Fruit fly (Drosophila melanogaster) whole organism, adult: ENCODE measurements around the gene Corp.

ENCODE experiments used
- CG11617 ChIP-seq: fragments of 200-800 bp; sonication (Bioruptor generic); optimal IDR thresholded peaks from 2 replicates; lab custom pipeline; 2017; ENCODE audit warnings: mild to moderate bottlenecking, missing biosample characterization, missing genetic modification reagents, missing genetic modification characterization
- CG7101 ChIP-seq: fragments of 200-800 bp; sonication (Bioruptor generic); optimal IDR thresholded peaks from 2 replicates; lab custom pipeline; 2018; ENCODE audit warnings: missing biosample characterization, mild to moderate bottlenecking, missing genetic modification characterization, moderate library complexity
- Crg-1 ChIP-seq: fragments of 200-800 bp; sonication (Bioruptor generic); optimal IDR thresholded peaks from 2 replicates; lab custom pipeline; 2016; ENCODE audit warnings: missing biosample characterization, missing genetic modification characterization
- cic ChIP-seq: fragments of 200-800 bp; sonication (Bioruptor generic); optimal IDR thresholded peaks from 2 replicates; lab custom pipeline; 2017; ENCODE audit warnings: missing biosample characterization, mild to moderate bottlenecking, missing genetic modification characterization, moderate library complexity
- ovo ChIP-seq: fragments of 200-800 bp; sonication (Bioruptor generic); optimal IDR thresholded peaks from 2 replicates; lab custom pipeline; 2016; ENCODE audit warnings: missing biosample characterization, missing genetic modification characterization

DNA sequence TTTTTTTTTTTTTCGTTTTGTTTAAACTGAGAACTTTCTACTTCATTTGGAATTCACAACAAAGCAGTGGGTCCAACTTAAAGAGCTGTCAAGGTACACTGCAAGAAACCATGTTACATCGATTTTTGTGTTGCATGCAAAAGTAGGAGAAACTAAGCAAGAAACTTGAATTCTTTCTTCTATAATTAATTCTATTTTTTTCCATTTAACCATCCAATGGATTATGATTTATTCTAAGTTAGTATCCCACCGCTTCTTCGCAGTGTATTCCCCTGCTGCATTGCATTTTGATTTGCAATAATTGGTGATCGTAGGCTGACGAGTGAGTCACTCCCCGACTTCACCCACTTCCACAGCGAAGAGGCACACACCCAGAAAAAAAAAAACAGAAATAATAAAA, 11.3 kb downstream of the Corp start:
- TF ChIP-seq CG11617 (GFP tag; lab: Kevin White, UChicago) (no peak), ovo (no peak), Crg-1 (GFP tag; lab: Kevin White, UChicago) (no peak), CG7101 (tag; lab: Kevin White, UChicago) (no peak), cic (GFP tag; lab: Kevin White, UChicago) (no peak)
